Worm (Caenorhabditis elegans): ENCODE results near the gene F13D12.3.

DNA sequence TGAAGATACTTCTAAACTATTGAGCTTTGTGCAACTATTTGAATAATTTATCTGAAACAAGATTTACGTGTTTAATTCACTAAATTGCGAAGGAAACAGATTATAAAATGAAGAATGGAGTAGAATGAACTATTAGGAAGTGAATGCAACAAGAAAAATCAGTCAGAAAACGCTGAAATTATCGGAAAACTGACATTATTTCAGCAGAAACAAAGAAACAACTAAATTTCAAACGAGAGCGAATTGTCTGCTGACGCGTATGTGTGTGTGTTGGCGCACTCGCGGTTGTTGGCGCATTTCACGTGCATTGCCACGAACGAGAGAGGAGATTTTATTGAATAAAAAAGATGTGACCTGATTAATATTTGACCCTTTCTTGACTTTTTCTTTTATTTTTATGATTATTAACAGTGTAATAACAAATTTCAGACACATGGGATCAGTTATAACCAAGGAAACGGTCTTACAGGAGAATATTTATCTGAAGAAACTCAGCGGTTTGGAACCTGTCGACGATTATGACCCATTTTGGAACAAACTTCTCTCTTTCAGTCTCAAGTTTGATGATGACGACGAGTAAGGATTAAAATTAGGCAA, 44.2 kb upstream of the F13D12.3 start, which contains the start of the genes trr-1 and C47D12.2:
- TF ChIP-seq ama-1 (optimal IDR thresholded peaks at IDR 0.05) (no peak), aly-2 (tag; optimal IDR thresholded peaks at IDR 0.05) (no peak), mdl-1 (tag; optimal IDR thresholded peaks at IDR 0.05) (no peak), nhr-237 (tag; optimal IDR thresholded peaks at IDR 0.05) (no peak), elt-3 (tag; optimal IDR thresholded peaks at IDR 0.05) (no peak), R02D3.7 (tag; optimal IDR thresholded peaks at IDR 0.05) (peak; percentile 14), nhr-10 (tag; optimal IDR thresholded peaks at IDR 0.05) (no peak), ztf-1 (GFP tag; conservative IDR thresholded peaks at IDR 0.05) (no peak), nhr-77 (tag; optimal IDR thresholded peaks at IDR 0.05) (no peak), skn-1 (tag; optimal IDR thresholded peaks at IDR 0.05) (no peak)
